Worm (Caenorhabditis elegans): Measurements from ENCODE around the gene Y116A8C.3.
A peak's percentile ranks its signal among the peaks of the same experiment; 100 is the strongest.
"Not testable (repeated sequence)": the region's sequence is repeated elsewhere in the genome, so short reads cannot be mapped to it uniquely, and the experiment has no call there.

DNA sequence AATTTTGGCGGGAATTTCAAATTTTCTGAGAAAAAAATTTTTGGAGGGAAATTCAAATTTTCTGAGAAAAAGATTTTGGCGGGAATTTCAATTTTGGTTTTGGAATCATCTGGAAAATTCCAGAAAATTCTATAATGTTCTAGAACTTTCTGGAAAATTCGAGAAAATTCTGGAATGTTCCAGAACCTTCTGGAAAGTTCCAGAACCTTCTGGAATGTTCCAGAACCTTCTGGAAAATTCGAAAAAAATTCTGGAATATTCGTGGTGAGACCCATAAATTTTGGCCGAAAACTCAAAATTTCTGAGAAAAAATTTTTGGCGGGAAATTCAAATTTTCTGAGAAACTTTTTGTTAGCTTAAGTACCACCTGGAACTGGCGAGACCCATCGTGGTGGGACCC lies 33.4 kb upstream of the Y116A8C.3 start:
- TF ChIP-seq ceh-13 (GFP tag; optimal IDR thresholded peaks at IDR 0.05); tbx-37 (GFP tag; conservative IDR thresholded peaks at IDR 0.05); tra-4 (tag; optimal IDR thresholded peaks at IDR 0.05); F13C5.2 (tag; optimal IDR thresholded peaks at IDR 0.05); hmg-4 (GFP tag; optimal IDR thresholded peaks at IDR 0.05); ceh-36 (tag; optimal IDR thresholded peaks at IDR 0.05); sea-1 (GFP tag; conservative IDR thresholded peaks at IDR 0.05); ama-1 (optimal IDR thresholded peaks at IDR 0.05): not testable (repeated sequence)
- peak; percentile 47; the same call in 1 of the 2 replicates for TF ChIP-seq flt-1 (GFP tag; IDR thresholded peaks at IDR 0.05)
- TF ChIP-seq pes-1 (GFP tag; IDR thresholded peaks at IDR 0.05), result peak; percentile 53; the same call in 1 of the 2 replicates
